Worm (Caenorhabditis elegans) whole organism, L4 larva: ENCODE results near the gene F21H7.3.

ENCODE experiments used
- ama-1 ChIP-seq: fragments of 150-350 bp; optimal IDR thresholded peaks from 2 replicates; lab custom pipeline; 2014; ENCODE audit warnings: inconsistent platforms, mixed read lengths
- ceh-82 ChIP-seq: sonication (generic microtip); optimal IDR thresholded peaks from 2 replicates; lab custom pipeline; 2017; ENCODE audit warnings: missing biosample characterization, missing genetic modification characterization
- dpl-1 ChIP-seq: fragments of 150-350 bp; optimal IDR thresholded peaks from 2 replicates; lab custom pipeline; 2014; ENCODE audit warnings: missing biosample characterization, missing genetic modification reagents, missing genetic modification characterization

- TF ChIP-seq ama-1: no peak
- no peak for TF ChIP-seq ceh-82 (tag; lab: Kevin White, UChicago)
- TF ChIP-seq dpl-1: no peak
Measured at ce11 chrV:16202618-16203017, 32.4 kb downstream of the F21H7.3 start, which contains the start of gene F11A5.18.
